Worm (Caenorhabditis elegans): Measurements from ENCODE around the gene ndua-5.

ndua-5 gene

ce11 chrIV:9525682-9526416, 1.1 kb upstream of the ndua-5 start, which contains the start of gene elo-1:
TSS of gene elo-1 (plus strand) at chrIV:9526366.
- TF ChIP-seq snpc-4 (tag; optimal IDR thresholded peaks at IDR 0.05) (no peak), sea-2 (GFP tag; optimal IDR thresholded peaks at IDR 0.05) (no peak), mml-1 (tag; optimal IDR thresholded peaks at IDR 0.05) (no peak), aly-2 (tag; optimal IDR thresholded peaks at IDR 0.05) (no peak), pha-4 (tag; optimal IDR thresholded peaks at IDR 0.05) (peak; percentile 27), elt-2 (tag; optimal IDR thresholded peaks at IDR 0.05) (peak; percentile 95), nhr-76 (tag; optimal IDR thresholded peaks at IDR 0.05) (no peak), nhr-25 (tag; optimal IDR thresholded peaks at IDR 0.05) (no peak), fkh-2 (tag; optimal IDR thresholded peaks at IDR 0.05) (no peak), zag-1 (tag; optimal IDR thresholded peaks at IDR 0.05) (no peak), egl-27 (tag; optimal IDR thresholded peaks at IDR 0.05) (peak; percentile 30), ceh-9 (tag; optimal IDR thresholded peaks at IDR 0.05) (no peak), lin-15B (tag; optimal IDR thresholded peaks at IDR 0.05) (no peak), pqm-1 (tag; optimal IDR thresholded peaks at IDR 0.05) (peak; percentile 82), eor-1 (tag; optimal IDR thresholded peaks at IDR 0.05) (no peak), nfya-1 (tag; optimal IDR thresholded peaks at IDR 0.05; ENCODE audit: insufficient read depth) (peak; percentile 29), unc-39 (tag; optimal IDR thresholded peaks at IDR 0.05) (no peak), ceh-82 (tag; optimal IDR thresholded peaks at IDR 0.05) (no peak), nhr-11 (tag; optimal IDR thresholded peaks at IDR 0.05) (no peak), ZK546.5 (tag; optimal IDR thresholded peaks at IDR 0.05) (no peak), jun-1 (tag; optimal IDR thresholded peaks at IDR 0.05) (peak; percentile 53), nhr-67 (tag; optimal IDR thresholded peaks at IDR 0.05) (no peak), fos-1 (tag; optimal IDR thresholded peaks at IDR 0.05) (peak; percentile 19), elt-3 (tag; optimal IDR thresholded peaks at IDR 0.05) (no peak), daf-12 (tag; optimal IDR thresholded peaks at IDR 0.05) (no peak), lsy-12 (tag; optimal IDR thresholded peaks at IDR 0.05) (no peak), nhr-12 (tag; optimal IDR thresholded peaks at IDR 0.05) (no peak)

- TF ChIP-seq egl-5 (tag; optimal IDR thresholded peaks at IDR 0.05) (no peak), nfya-1 (tag; optimal IDR thresholded peaks at IDR 0.05; ENCODE audit: insufficient read depth) (no peak), lin-15B (tag; optimal IDR thresholded peaks at IDR 0.05) (no peak), fkh-10 (GFP tag; optimal IDR thresholded peaks at IDR 0.05) (no peak), elt-2 (tag; optimal IDR thresholded peaks at IDR 0.05) (no peak)
These were observed 1.6 kb downstream of the ndua-5 start for ce11 chrIV:9523139-9523538.

- TF ChIP-seq nhr-11 (tag; optimal IDR thresholded peaks at IDR 0.05) (peak; percentile 5), ceh-28 (tag; optimal IDR thresholded peaks at IDR 0.05) (no peak)
These were observed 4.1 kb downstream of the ndua-5 start for ce11 chrIV:9520629-9521028.

DNA sequence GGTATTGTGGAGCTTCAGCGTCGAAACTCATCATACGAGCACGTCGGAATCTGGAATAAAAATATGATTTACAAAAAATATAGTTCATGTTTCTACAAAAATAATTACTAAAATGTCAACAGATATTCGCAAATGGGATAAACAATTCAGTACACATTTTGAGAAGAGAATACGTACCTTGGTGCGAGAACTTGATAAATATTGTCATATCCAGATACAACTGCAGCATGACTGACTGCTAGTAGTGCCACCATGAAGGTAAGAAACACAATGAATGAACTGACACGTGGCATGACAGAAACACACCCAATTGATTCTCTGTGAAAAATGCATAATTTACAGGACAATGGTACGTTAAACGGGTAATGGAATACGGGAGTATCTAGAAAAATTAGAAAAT, 6.1 kb downstream of the ndua-5 start, which contains the start of gene nlp-35:
TSS of gene nlp-35 (minus strand) at position 319 of the 400 bp plus-strand sequence.
- TF ChIP-seq daf-12 (tag; optimal IDR thresholded peaks at IDR 0.05): no peak
- no peak for TF ChIP-seq fkh-10 (GFP tag; optimal IDR thresholded peaks at IDR 0.05)
- no peak for TF ChIP-seq snpc-4 (tag; optimal IDR thresholded peaks at IDR 0.05)
- no peak for TF ChIP-seq pha-4 (tag; optimal IDR thresholded peaks at IDR 0.05)
- TF ChIP-seq fkh-2 (tag; optimal IDR thresholded peaks at IDR 0.05): no peak
- TF ChIP-seq zag-1 (tag; optimal IDR thresholded peaks at IDR 0.05): no peak
- no peak for TF ChIP-seq unc-62 (GFP tag; optimal IDR thresholded peaks at IDR 0.05)
- TF ChIP-seq skn-1 (tag; optimal IDR thresholded peaks at IDR 0.05): no peak
- TF ChIP-seq ZK546.5 (tag; optimal IDR thresholded peaks at IDR 0.05): no peak
- TF ChIP-seq ceh-9 (tag; optimal IDR thresholded peaks at IDR 0.05): no peak
- TF ChIP-seq nhr-77 (tag; optimal IDR thresholded peaks at IDR 0.05): no peak
- TF ChIP-seq lin-39 (tag; optimal IDR thresholded peaks at IDR 0.05): no peak
- no peak for TF ChIP-seq R02D3.7 (tag; optimal IDR thresholded peaks at IDR 0.05)
- TF ChIP-seq lsy-12 (tag; optimal IDR thresholded peaks at IDR 0.05): no peak
- TF ChIP-seq hmg-11 (tag; optimal IDR thresholded peaks at IDR 0.05): no peak
- TF ChIP-seq tbx-2 (tag; optimal IDR thresholded peaks at IDR 0.05): no peak
- TF ChIP-seq mml-1 (tag; optimal IDR thresholded peaks at IDR 0.05): no peak
- TF ChIP-seq fos-1 (tag; optimal IDR thresholded peaks at IDR 0.05): no peak
